Worm (Caenorhabditis elegans) whole organism, young adult: ENCODE measurements around the gene clc-28.
A peak's percentile ranks its signal among the peaks of the same experiment; 100 is the strongest.

ENCODE experiments used
- C06A6.2 ChIP-seq: fragments of 200-800 bp; sonication (Bioruptor generic); conservative IDR thresholded peaks from 2 replicates; pipeline ENCODE4 v1.3.6; 2022; ENCODE audit warnings: missing genetic modification characterization, missing compliant biosample characterization
- D2030.7 ChIP-seq: fragments of 200-800 bp; sonication (Bioruptor generic); IDR thresholded peaks from 2 replicates; pipeline ENCODE4 v1.3.6; 2022; ENCODE audit warnings: missing genetic modification reagents, missing genetic modification characterization, missing compliant biosample characterization
- F10E7.11 ChIP-seq: sonication (generic microtip); optimal IDR thresholded peaks from 2 replicates; lab custom pipeline; 2017; ENCODE audit warnings: mild to moderate bottlenecking, missing genetic modification characterization, moderate library complexity, missing compliant biosample characterization
- F33H1.4 ChIP-seq: fragments of 200-800 bp; sonication (Bioruptor generic); IDR thresholded peaks from 2 replicates; pipeline ENCODE4 v1.3.6; 2022; ENCODE audit warnings: missing genetic modification reagents, missing genetic modification characterization, missing compliant biosample characterization
- F39B2.1 ChIP-seq: fragments of 200-800 bp; sonication (Bioruptor generic); IDR thresholded peaks from 2 replicates; pipeline ENCODE4 v1.3.6; 2022; ENCODE audit warnings: missing genetic modification reagents, missing genetic modification characterization, missing compliant biosample characterization
- F52B5.7 ChIP-seq: sonication (generic microtip); optimal IDR thresholded peaks from 2 replicates; lab custom pipeline; 2016; ENCODE audit warnings: mild to moderate bottlenecking, missing genetic modification characterization, missing compliant biosample characterization
- K12H6.12 ChIP-seq: fragments of 200-800 bp; sonication (Bioruptor generic); optimal IDR thresholded peaks from 2 replicates; lab custom pipeline; 2018; ENCODE audit warnings: mild to moderate bottlenecking, missing genetic modification characterization, missing compliant biosample characterization
- T07F8.4 ChIP-seq: sonication (generic microtip); optimal IDR thresholded peaks from 2 replicates; lab custom pipeline; 2016; ENCODE audit warnings: mild to moderate bottlenecking, missing genetic modification characterization, moderate library complexity, missing compliant biosample characterization
- akir-1 ChIP-seq: fragments of 200-800 bp; sonication (Bioruptor generic); optimal IDR thresholded peaks from 2 replicates; lab custom pipeline; 2018; ENCODE audit warnings: mild to moderate bottlenecking, missing genetic modification characterization, moderate library complexity, missing compliant biosample characterization
- ama-1 ChIP-seq, 3 experiments: fragments of 150-350 bp in 1 of 3; sonication (generic microtip) in 2 of 3; optimal IDR thresholded peaks; 2 replicates each; lab custom pipeline; 2014 to 2018; ENCODE audit warnings: missing biosample characterization in 2 of 3, missing genetic modification characterization in 2 of 3, missing genetic modification reagents in 2 of 3
- atf-7 ChIP-seq: sonication (generic microtip); optimal IDR thresholded peaks from 2 replicates; lab custom pipeline; 2017; ENCODE audit warnings: mild to moderate bottlenecking, missing genetic modification characterization, missing compliant biosample characterization
- attf-3 ChIP-seq: fragments of 200-800 bp; sonication (Bioruptor generic); conservative IDR thresholded peaks from 2 replicates; pipeline ENCODE4 v1.3.6; 2022; ENCODE audit warnings: missing genetic modification reagents, missing genetic modification characterization, missing compliant biosample characterization
- ceh-100 ChIP-seq: fragments of 200-800 bp; sonication (Bioruptor generic); IDR thresholded peaks from 2 replicates; pipeline ENCODE4 v1.3.6; 2022; ENCODE audit warnings: missing genetic modification reagents, missing genetic modification characterization, missing compliant biosample characterization
- ceh-27 ChIP-seq: fragments of 200-800 bp; sonication (Bioruptor generic); optimal IDR thresholded peaks from 2 replicates; lab custom pipeline; 2018; ENCODE audit warnings: mild to moderate bottlenecking, missing genetic modification characterization, moderate library complexity, missing compliant biosample characterization
- ceh-91 ChIP-seq: fragments of 200-800 bp; sonication (Bioruptor generic); IDR thresholded peaks from 2 replicates; pipeline ENCODE4 v1.3.6; 2022; ENCODE audit warnings: missing genetic modification reagents, missing genetic modification characterization, missing compliant biosample characterization
- die-1 ChIP-seq: sonication (generic microtip); optimal IDR thresholded peaks from 2 replicates; lab custom pipeline; 2016; ENCODE audit warnings: missing genotype, mild to moderate bottlenecking, missing genetic modification characterization, missing compliant biosample characterization
- dpff-1 ChIP-seq: sonication (generic microtip); optimal IDR thresholded peaks from 2 replicates; lab custom pipeline; 2017; ENCODE audit warnings: mild to moderate bottlenecking, missing genetic modification characterization, missing compliant biosample characterization
- dpl-1 ChIP-seq: fragments of 150-350 bp; optimal IDR thresholded peaks from 2 replicates; lab custom pipeline; 2014; ENCODE audit warnings: missing biosample characterization, missing genetic modification reagents, missing genetic modification characterization
- egl-18 ChIP-seq: fragments of 200-800 bp; sonication (Bioruptor generic); IDR thresholded peaks from 2 replicates; pipeline ENCODE4 v1.3.6; 2022; ENCODE audit warnings: missing genetic modification reagents, missing genetic modification characterization, missing compliant biosample characterization
- ekl-4 ChIP-seq: fragments of 200-800 bp; sonication (Bioruptor generic); IDR thresholded peaks from 2 replicates; pipeline ENCODE4 v1.3.6; 2022; ENCODE audit warnings: missing genetic modification reagents, missing genetic modification characterization, missing compliant biosample characterization
- gei-17 ChIP-seq: fragments of 200-800 bp; sonication (Bioruptor generic); optimal IDR thresholded peaks from 2 replicates; lab custom pipeline; 2018; ENCODE audit warnings: mild to moderate bottlenecking, missing genetic modification characterization, missing compliant biosample characterization
- hlh-26 ChIP-seq: fragments of 200-800 bp; sonication (Bioruptor generic); conservative IDR thresholded peaks from 2 replicates; pipeline ENCODE4 v1.3.6; 2022; ENCODE audit warnings: missing genetic modification reagents, missing genetic modification characterization, missing compliant biosample characterization
- hmg-1.2 ChIP-seq: fragments of 200-800 bp; sonication (Bioruptor generic); IDR thresholded peaks from 2 replicates; pipeline ENCODE4 v1.3.6; 2022; ENCODE audit warnings: missing genetic modification reagents, missing genetic modification characterization, missing compliant biosample characterization
- let-526 ChIP-seq: fragments of 200-800 bp; sonication (Bioruptor generic); IDR thresholded peaks from 2 replicates; pipeline ENCODE4 v1.3.6; 2022; ENCODE audit warnings: missing genetic modification reagents, missing genetic modification characterization, missing compliant biosample characterization
- let-607 ChIP-seq, 2 experiments: fragments of 200-800 bp in 1 of 2; sonication (Bioruptor generic) in 1 of 2; sonication (generic microtip) in 1 of 2; optimal IDR thresholded peaks; 2 replicates each; lab custom pipeline; 2016 to 2018; ENCODE audit warnings: mild to moderate bottlenecking in 2 of 2, missing compliant biosample characterization in 2 of 2, missing genetic modification characterization in 2 of 2, moderate library complexity in 2 of 2, missing genotype in 1 of 2
- lin-35 ChIP-seq, 3 experiments: fragments of 150-350 bp in 2 of 3; sonication (generic microtip) in 1 of 3; optimal IDR thresholded peaks; 2 replicates each; lab custom pipeline; 2014 to 2018; ENCODE audit warnings: missing biosample characterization in 3 of 3, missing genetic modification characterization in 3 of 3, missing genetic modification reagents in 3 of 3
- lin-40 ChIP-seq: sonication (generic microtip); optimal IDR thresholded peaks from 2 replicates; lab custom pipeline; 2016; ENCODE audit warnings: missing genetic modification characterization, mild to moderate bottlenecking, missing compliant biosample characterization, missing genotype, missing genetic modification reagents
- lsl-1 ChIP-seq: fragments of 200-800 bp; sonication (Bioruptor generic); optimal IDR thresholded peaks from 2 replicates; lab custom pipeline; 2018; ENCODE audit warnings: mild to moderate bottlenecking, missing genetic modification characterization, moderate library complexity, missing compliant biosample characterization
- madf-6 ChIP-seq: fragments of 200-800 bp; sonication (Bioruptor generic); IDR thresholded peaks from 2 replicates; pipeline ENCODE4 v1.3.6; 2022; ENCODE audit warnings: missing genetic modification reagents, missing genetic modification characterization, missing compliant biosample characterization
- madf-8 ChIP-seq: fragments of 200-800 bp; sonication (Bioruptor generic); conservative IDR thresholded peaks from 2 replicates; pipeline ENCODE4 v1.3.6; 2022; ENCODE audit warnings: missing genetic modification reagents, missing genetic modification characterization, missing compliant biosample characterization
- mes-4 ChIP-seq: sonication (generic microtip); optimal IDR thresholded peaks from 2 replicates; lab custom pipeline; 2016; ENCODE audit warnings: missing genotype, missing genetic modification characterization, missing compliant biosample characterization
- nfya-2 ChIP-seq: fragments of 200-800 bp; sonication (Bioruptor generic); IDR thresholded peaks from 2 replicates; pipeline ENCODE4 v1.3.6; 2022; ENCODE audit warnings: missing genetic modification reagents, missing genetic modification characterization, missing compliant biosample characterization
- nhr-120 ChIP-seq: fragments of 200-800 bp; sonication (Bioruptor generic); IDR thresholded peaks from 2 replicates; pipeline ENCODE4 v1.3.6; 2022; ENCODE audit warnings: missing genetic modification characterization, missing compliant biosample characterization
- nhr-179 ChIP-seq: sonication (generic microtip); optimal IDR thresholded peaks from 2 replicates; lab custom pipeline; 2016; ENCODE audit warnings: mild to moderate bottlenecking, missing genetic modification characterization, missing compliant biosample characterization
- rcor-1 ChIP-seq: fragments of 200-800 bp; sonication (Bioruptor generic); IDR thresholded peaks from 2 replicates; pipeline ENCODE4 v1.3.6; 2022; ENCODE audit warnings: missing genetic modification reagents, missing genetic modification characterization, missing compliant biosample characterization
- rec-8 ChIP-seq, 2 experiments: sonication (generic microtip); optimal IDR thresholded peaks; 2 replicates each; lab custom pipeline; 2016; ENCODE audit warnings: mild to moderate bottlenecking in 2 of 2, missing genetic modification characterization in 2 of 2, missing genetic modification reagents in 2 of 2, missing genotype in 2 of 2, missing biosample characterization in 1 of 2, missing compliant biosample characterization in 1 of 2, moderate library complexity in 1 of 2
- repo-1 ChIP-seq: sonication (generic microtip); optimal IDR thresholded peaks from 2 replicates; lab custom pipeline; 2017; ENCODE audit warnings: mild to moderate bottlenecking, missing genetic modification characterization, missing compliant biosample characterization
- rpc-1 ChIP-seq, 2 experiments: fragments of 150-350 bp in 1 of 2; sonication (generic microtip) in 1 of 2; optimal IDR thresholded peaks; 2 replicates each; lab custom pipeline; 2014 to 2018; ENCODE audit warnings: missing biosample characterization in 1 of 2, missing genetic modification characterization in 1 of 2, missing genetic modification reagents in 1 of 2, missing genotype in 1 of 2
- sea-2 ChIP-seq: fragments of 200-800 bp; sonication (Bioruptor generic); IDR thresholded peaks from 2 replicates; pipeline ENCODE4 v1.3.6; 2022; ENCODE audit warnings: missing genetic modification characterization, missing compliant biosample characterization
- tbp1 ChIP-seq: fragments of 200-800 bp; sonication (Bioruptor generic); optimal IDR thresholded peaks from 2 replicates; lab custom pipeline; 2018; ENCODE audit warnings: mild to moderate bottlenecking, missing genetic modification characterization, missing compliant biosample characterization
- tbx-9 ChIP-seq: sonication (generic microtip); optimal IDR thresholded peaks from 2 replicates; lab custom pipeline; 2016; ENCODE audit warnings: borderline replicate concordance, missing genetic modification characterization, inconsistent platforms, missing compliant biosample characterization
- unc-130 ChIP-seq: sonication (generic microtip); optimal IDR thresholded peaks from 2 replicates; lab custom pipeline; 2016; ENCODE audit warnings: missing genetic modification reagents, missing genetic modification characterization, missing compliant biosample characterization
- unc-62 ChIP-seq: fragments of 150-350 bp; optimal IDR thresholded peaks from 2 replicates; lab custom pipeline; 2014; ENCODE audit warnings: missing biosample characterization, missing genetic modification reagents, missing genetic modification characterization
- xnd-1 ChIP-seq: sonication (generic microtip); optimal IDR thresholded peaks from 2 replicates; lab custom pipeline; 2016; ENCODE audit warnings: missing genotype, missing genetic modification reagents, missing genetic modification characterization, missing compliant biosample characterization
- ztf-22 ChIP-seq: fragments of 200-800 bp; sonication (Bioruptor generic); optimal IDR thresholded peaks from 2 replicates; lab custom pipeline; 2018; ENCODE audit warnings: mild to moderate bottlenecking, missing genetic modification characterization, moderate library complexity, missing compliant biosample characterization
- ztf-25 ChIP-seq: fragments of 200-800 bp; sonication (Bioruptor generic); IDR thresholded peaks from 2 replicates; pipeline ENCODE4 v1.3.6; 2022; ENCODE audit warnings: missing genetic modification reagents, missing genetic modification characterization, missing compliant biosample characterization
- ztf-28 ChIP-seq: fragments of 200-800 bp; sonication (Bioruptor generic); IDR thresholded peaks from 2 replicates; pipeline ENCODE4 v1.3.6; 2022; ENCODE audit warnings: missing genetic modification reagents, missing genetic modification characterization, missing compliant biosample characterization
- ztf-6 ChIP-seq: fragments of 200-800 bp; sonication (Bioruptor generic); IDR thresholded peaks from 2 replicates; pipeline ENCODE4 v1.3.6; 2022; ENCODE audit warnings: missing genetic modification reagents, missing genetic modification characterization, missing compliant biosample characterization

The clc-28 gene

DNA sequence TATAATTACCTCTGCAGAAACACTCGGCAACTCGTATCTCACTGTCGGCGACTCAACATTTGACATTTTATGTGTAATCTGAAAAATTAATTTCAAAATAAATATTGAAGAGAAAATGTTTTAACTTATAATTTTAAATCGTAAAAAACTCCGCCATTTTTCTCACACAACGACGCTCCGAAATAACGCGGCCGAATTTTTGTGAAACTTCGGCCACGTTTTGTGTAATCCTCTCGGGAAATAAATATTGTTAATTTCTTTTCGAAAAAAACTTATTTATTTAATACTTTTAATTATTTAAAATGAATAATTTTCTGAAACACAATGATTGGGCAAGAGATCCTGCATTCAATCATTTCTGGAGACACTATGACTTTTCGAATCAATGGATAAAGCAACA lies 31.9 kb downstream of the clc-28 start, which contains the start of the genes F10E9.7 and F10E9.5 (continued):
- TF ChIP-seq nhr-179 (tag; lab: Kevin White, UChicago) (no peak), dpff-1 (no peak), die-1 (tag; lab: Kevin White, UChicago) (no peak), attf-3 (GFP tag; lab: Robert Waterston, UW) (peak; percentile 98), ceh-91 (peak; percentile 70), ekl-4 (GFP tag; lab: Robert Waterston, UW) (no peak; the same call in 1 of the 2 replicates), ztf-6 (GFP tag; lab: Robert Waterston, UW) (peak; percentile 59; the same call in 1 of the 2 replicates), F52B5.7 (no peak), ama-1 (optimal IDR thresholded peaks at IDR 0.05; lab: Kevin White, UChicago) (no peak), ama-1 (GFP tag; optimal IDR thresholded peaks at IDR 0.05; lab: Kevin White, UChicago) (no peak), unc-62 (GFP tag; lab: Kevin White, UChicago) (no peak), lin-40 (tag; lab: Kevin White, UChicago) (peak; percentile 74), nfya-2 (GFP tag; lab: Robert Waterston, UW) (no peak), tbx-9 (tag; lab: Kevin White, UChicago) (no peak), K12H6.12 (tag; lab: Kevin White, UChicago) (peak; percentile 85), let-607 (tag; optimal IDR thresholded peaks at IDR 0.05; lab: Kevin White, UChicago) (peak in 1 of 2 experiments; percentile 82), F10E7.11 (tag; lab: Kevin White, UChicago) (peak; percentile 76), mes-4 (tag; lab: Kevin White, UChicago) (no peak), unc-130 (GFP tag; lab: Kevin White, UChicago) (peak; percentile 94), D2030.7 (GFP tag; lab: Robert Waterston, UW) (peak; percentile 67), ceh-27 (GFP tag; lab: Kevin White, UChicago) (peak; percentile 92), F33H1.4 (GFP tag; lab: Robert Waterston, UW) (peak; percentile 68), gei-17 (no peak), xnd-1 (tag; lab: Kevin White, UChicago) (no peak), lsl-1 (GFP tag; lab: Kevin White, UChicago) (peak; percentile 58), sea-2 (GFP tag; lab: Robert Waterston, UW) (no peak), ztf-25 (GFP tag; lab: Robert Waterston, UW) (peak; percentile 88), ztf-28 (GFP tag; lab: Robert Waterston, UW) (peak; percentile 89), lin-35 (GFP tag; optimal IDR thresholded peaks at IDR 0.05; lab: Kevin White, UChicago) (peak in 1 of 3 experiments; percentile 83), madf-6 (peak; percentile 75), F39B2.1 (no peak), atf-7 (tag; lab: Kevin White, UChicago) (peak; percentile 76), ztf-22 (GFP tag; lab: Kevin White, UChicago) (no peak), hmg-1.2 (peak; percentile 42), let-526 (GFP tag; lab: Robert Waterston, UW) (peak; percentile 78), rpc-1 (optimal IDR thresholded peaks at IDR 0.05; lab: Kevin White, UChicago) (no peak), rpc-1 (tag; optimal IDR thresholded peaks at IDR 0.05; lab: Kevin White, UChicago) (no peak), akir-1 (GFP tag; lab: Kevin White, UChicago) (no peak), repo-1 (tag; lab: Kevin White, UChicago) (no peak), T07F8.4 (tag; lab: Kevin White, UChicago) (no peak), nhr-120 (GFP tag; lab: Robert Waterston, UW) (no peak), C06A6.2 (GFP tag; lab: Robert Waterston, UW) (no peak), rec-8 (tag; optimal IDR thresholded peaks at IDR 0.05; lab: Kevin White, UChicago) (peak; percentile 14 to 92), dpl-1 (GFP tag; lab: Kevin White, UChicago) (peak; percentile 65), rcor-1 (GFP tag; lab: Robert Waterston, UW) (peak; percentile 72), ceh-100 (GFP tag; lab: Robert Waterston, UW) (peak; percentile 69), tbp1 (GFP tag; lab: Kevin White, UChicago) (peak; percentile 61), egl-18 (GFP tag; lab: Robert Waterston, UW) (no peak), hlh-26 (GFP tag; lab: Robert Waterston, UW) (no peak), madf-8 (GFP tag; lab: Robert Waterston, UW) (peak; percentile 52)
